Worm (Caenorhabditis elegans) whole organism, late embryonic: Measurements from ENCODE around the gene T26G10.4.

Experiments
- K02D7.2 ChIP-seq: sonication (generic microtip); optimal IDR thresholded peaks from 2 replicates; lab custom pipeline; 2017; ENCODE audit warnings: mild to moderate bottlenecking, missing genetic modification characterization, missing compliant biosample characterization
- ahr-1 ChIP-seq: sonication (generic microtip); optimal IDR thresholded peaks from 2 replicates; lab custom pipeline; 2016; ENCODE audit warnings: missing genetic modification characterization, missing compliant biosample characterization
- ceh-2 ChIP-seq: sonication (generic microtip); optimal IDR thresholded peaks from 2 replicates; lab custom pipeline; 2016; ENCODE audit warnings: missing genotype, missing genetic modification characterization, missing compliant biosample characterization
- ceh-31 ChIP-seq: sonication (generic microtip); optimal IDR thresholded peaks from 2 replicates; lab custom pipeline; 2016; ENCODE audit warnings: missing genetic modification characterization, missing compliant biosample characterization
- ceh-34 ChIP-seq: sonication (generic microtip); optimal IDR thresholded peaks from 2 replicates; lab custom pipeline; 2016; ENCODE audit warnings: mild to moderate bottlenecking, missing genetic modification characterization, missing compliant biosample characterization
- ceh-48 ChIP-seq: sonication (generic microtip); optimal IDR thresholded peaks from 2 replicates; lab custom pipeline; 2016; ENCODE audit warnings: missing genetic modification characterization, inconsistent platforms, missing compliant biosample characterization
- elt-2 ChIP-seq: sonication (generic microtip); optimal IDR thresholded peaks from 2 replicates; lab custom pipeline; 2016; ENCODE audit warnings: missing genetic modification reagents, missing genetic modification characterization, missing compliant biosample characterization
- ets-4 ChIP-seq: sonication (generic microtip); optimal IDR thresholded peaks from 2 replicates; lab custom pipeline; 2016; ENCODE audit warnings: missing genetic modification characterization, missing compliant biosample characterization
- eyg-1 ChIP-seq: sonication (generic microtip); optimal IDR thresholded peaks from 2 replicates; lab custom pipeline; 2016; ENCODE audit warnings: missing genotype, missing genetic modification characterization, missing compliant biosample characterization
- fkh-10 ChIP-seq: fragments of 150-350 bp; optimal IDR thresholded peaks from 2 replicates; lab custom pipeline; 2014; ENCODE audit warnings: missing biosample characterization, missing genetic modification reagents, missing genetic modification characterization
- madf-2 ChIP-seq: sonication (generic microtip); optimal IDR thresholded peaks from 2 replicates; lab custom pipeline; 2017; ENCODE audit warnings: missing genetic modification characterization, missing compliant biosample characterization
- mec-3 ChIP-seq: sonication (generic microtip); optimal IDR thresholded peaks from 2 replicates; lab custom pipeline; 2016; ENCODE audit warnings: borderline replicate concordance, missing genetic modification characterization, missing compliant biosample characterization
- npax-4 ChIP-seq: sonication (generic microtip); optimal IDR thresholded peaks from 2 replicates; lab custom pipeline; 2016; ENCODE audit warnings: missing genetic modification characterization, missing compliant biosample characterization
- odd-2 ChIP-seq: sonication (generic microtip); optimal IDR thresholded peaks from 2 replicates; lab custom pipeline; 2017; ENCODE audit warnings: antibody characterized with exemption, mild to moderate bottlenecking, missing genetic modification characterization, missing compliant biosample characterization
- pag-3 ChIP-seq: sonication (generic microtip); optimal IDR thresholded peaks from 2 replicates; lab custom pipeline; 2016; ENCODE audit warnings: missing compliant biosample characterization, missing genetic modification characterization, borderline replicate concordance
- ref-2 ChIP-seq: sonication (generic microtip); optimal IDR thresholded peaks from 2 replicates; lab custom pipeline; 2016; ENCODE audit warnings: missing genetic modification characterization, missing compliant biosample characterization
- rnt-1 ChIP-seq: sonication (generic microtip); optimal IDR thresholded peaks from 2 replicates; lab custom pipeline; 2016; ENCODE audit warnings: missing genetic modification characterization, missing compliant biosample characterization
- sdc-2 ChIP-seq: sonication (generic microtip); optimal IDR thresholded peaks from 2 replicates; lab custom pipeline; 2016; ENCODE audit warnings: missing genotype, missing genetic modification characterization, missing compliant biosample characterization
- unc-3 ChIP-seq, 2 experiments: fragments of 200-800 bp in 1 of 2; sonication (Bioruptor generic) in 1 of 2; sonication (generic microtip) in 1 of 2; conservative IDR thresholded peaks in 1 of 2; optimal IDR thresholded peaks in 1 of 2; 2 replicates each; pipeline versions ENCODE4 v1.3.6 to Lab custom; 2016 to 2022; ENCODE audit warnings: missing compliant biosample characterization in 2 of 2, missing genetic modification characterization in 2 of 2, missing genetic modification reagents in 1 of 2
- unc-42 ChIP-seq: sonication (generic microtip); optimal IDR thresholded peaks from 2 replicates; lab custom pipeline; 2016; ENCODE audit warnings: missing genotype, missing genetic modification characterization, missing compliant biosample characterization
- zip-5 ChIP-seq: sonication (generic microtip); optimal IDR thresholded peaks from 2 replicates; lab custom pipeline; 2016; ENCODE audit warnings: missing genetic modification characterization, missing compliant biosample characterization

T26G10.4 gene

DNA sequence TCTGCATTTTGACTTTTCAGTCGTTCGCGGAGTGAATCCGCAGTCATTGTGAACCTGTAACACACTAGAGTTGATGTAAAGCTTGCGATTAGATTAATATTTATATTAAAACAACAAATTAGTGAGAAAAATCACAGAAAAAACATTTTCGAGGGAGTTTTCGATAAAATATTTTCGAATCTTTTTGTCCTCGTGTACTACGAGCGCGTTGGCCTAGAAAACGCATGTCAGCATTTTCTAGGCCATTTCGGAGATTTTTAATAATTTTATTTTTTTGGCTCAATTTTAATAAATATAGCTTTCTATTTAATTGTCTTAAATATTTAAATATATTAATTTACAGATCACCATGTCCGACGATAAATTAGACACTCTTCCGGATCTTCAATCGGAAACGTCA lies 45.1 kb downstream of the T26G10.4 start, which contains the start of gene B0464.9 (continued):
- no peak for TF ChIP-seq madf-2 (tag; lab: Kevin White, UChicago)

DNA sequence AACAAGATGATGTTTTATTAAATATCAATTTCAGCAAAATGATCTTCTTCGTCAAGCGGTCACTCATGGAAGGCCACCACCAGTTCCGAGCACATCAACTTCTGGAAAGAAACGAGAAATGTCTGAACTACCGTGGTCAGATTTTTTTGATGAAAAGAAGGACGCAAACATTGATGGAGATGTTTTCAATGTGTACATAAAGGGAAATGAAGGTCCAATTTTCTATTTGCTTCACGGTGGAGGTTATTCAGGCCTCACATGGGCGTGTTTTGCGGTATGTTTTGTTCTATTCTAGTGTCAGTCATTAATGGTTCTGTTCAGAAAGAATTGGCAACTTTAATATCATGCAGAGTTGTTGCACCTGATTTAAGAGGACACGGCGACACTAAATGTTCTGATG lies 45.5 kb downstream of the T26G10.4 start, which contains the start of gene B0464.6:
B0464.6 (minus strand) TSS at position 101 of the 400 bp plus-strand sequence.
- no peak for TF ChIP-seq ceh-48 (tag; lab: Kevin White, UChicago)

DNA sequence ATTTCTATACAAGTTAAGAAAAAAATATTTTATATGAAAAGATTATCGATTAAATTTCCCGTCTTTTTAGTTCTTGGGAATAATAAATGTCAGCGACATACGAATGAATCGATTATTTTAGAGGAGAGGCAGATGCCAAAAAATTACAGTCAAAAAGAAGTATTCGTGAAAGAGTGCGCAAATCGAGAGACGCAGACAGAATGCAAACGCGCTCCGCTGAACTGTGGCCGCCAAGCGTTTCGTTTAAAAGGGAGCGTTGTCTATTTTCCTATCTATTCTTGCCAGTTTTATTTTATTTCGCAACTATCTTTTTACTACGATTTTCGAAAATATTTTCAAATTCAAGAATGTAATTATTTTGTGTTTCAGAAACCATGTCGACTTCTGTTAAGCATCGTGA lies 46.8 kb downstream of the T26G10.4 start, which contains the start of gene baf-1:
baf-1 (plus strand) TSS at position 370 of the 400 bp plus-strand sequence.
- TF ChIP-seq elt-2 (tag; lab: Kevin White, UChicago) (peak; percentile 40), madf-2 (tag; lab: Kevin White, UChicago) (no peak), ceh-31 (tag; lab: Kevin White, UChicago) (peak; percentile 52)

DNA sequence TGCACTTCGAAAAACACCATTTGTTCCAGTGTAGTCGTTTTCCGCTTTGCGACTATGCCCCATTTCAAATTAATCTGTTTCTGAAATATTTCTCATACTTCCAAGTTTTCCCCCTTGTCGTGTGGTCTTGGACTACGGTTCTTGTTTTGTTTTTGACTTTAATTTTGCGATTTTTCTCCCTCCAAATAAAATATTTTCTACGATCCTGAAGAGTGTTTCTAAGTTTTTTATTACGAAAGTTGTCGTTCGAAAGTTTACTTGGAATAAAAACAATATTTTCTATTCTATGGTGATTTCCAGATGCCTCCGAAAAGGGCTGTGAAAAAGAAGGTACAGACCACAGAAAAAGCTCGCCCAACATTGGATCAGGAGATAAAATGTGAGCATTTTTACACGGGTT lies 47.5 kb downstream of the T26G10.4 start, which contains the start of gene tag-342:
tag-342 (plus strand) TSS at position 301 of the 400 bp plus-strand sequence.
- TF ChIP-seq zip-5 (tag; lab: Kevin White, UChicago): no peak
- no peak for TF ChIP-seq ceh-2
- TF ChIP-seq fkh-10 (GFP tag; lab: Kevin White, UChicago): no peak
- TF ChIP-seq ref-2: no peak
- TF ChIP-seq ceh-34 (tag; lab: Kevin White, UChicago): no peak
- TF ChIP-seq K02D7.2 (tag; lab: Kevin White, UChicago): no peak
- TF ChIP-seq pag-3 (tag; lab: Kevin White, UChicago): no peak
- TF ChIP-seq eyg-1 (tag; lab: Kevin White, UChicago): no peak
- no peak for TF ChIP-seq npax-4 (tag; lab: Kevin White, UChicago)
- TF ChIP-seq mec-3 (tag; lab: Kevin White, UChicago): no peak
- TF ChIP-seq odd-2 (tag; lab: Kevin White, UChicago): no peak
- TF ChIP-seq unc-42 (tag; lab: Kevin White, UChicago): no peak
- TF ChIP-seq unc-3 (GFP tag; conservative IDR thresholded peaks at IDR 0.05; lab: Robert Waterston, UW): no peak
- TF ChIP-seq unc-3 (tag; optimal IDR thresholded peaks at IDR 0.05; lab: Kevin White, UChicago): no peak
- no peak for TF ChIP-seq rnt-1 (tag; lab: Kevin White, UChicago)
- no peak for TF ChIP-seq ets-4 (tag; lab: Kevin White, UChicago)
- no peak for TF ChIP-seq sdc-2 (tag; lab: Kevin White, UChicago)
- no peak for TF ChIP-seq ceh-48 (tag; lab: Kevin White, UChicago)
- TF ChIP-seq ahr-1: no peak
